Worm (Caenorhabditis elegans): ENCODE data around the gene dex-1.

The dex-1 gene

ce11 chrIII:5582766-5583165 lies 56.9 kb downstream of the dex-1 start, which contains the start of the genes F56D2.8 and uev-2:
TSS of gene F56D2.8 (minus strand) at chrIII:5582866.
TSS of gene uev-2 (plus strand) at chrIII:5583125.
- no peak for TF ChIP-seq ztf-28 (GFP tag; IDR thresholded peaks at IDR 0.05)
- no peak for TF ChIP-seq tbp1 (GFP tag; optimal IDR thresholded peaks at IDR 0.05)
- no peak for TF ChIP-seq dpff-1 (tag; optimal IDR thresholded peaks at IDR 0.05)
- TF ChIP-seq ccch-3 (GFP tag; optimal IDR thresholded peaks at IDR 0.05), result no peak
- TF ChIP-seq aptf-2 (GFP tag; conservative IDR thresholded peaks at IDR 0.05), result no peak
- TF ChIP-seq F52B5.7 (tag; optimal IDR thresholded peaks at IDR 0.05), result no peak
- no peak for TF ChIP-seq C17E4.6 (GFP tag; IDR thresholded peaks at IDR 0.05)
- TF ChIP-seq ztf-22 (GFP tag; optimal IDR thresholded peaks at IDR 0.05), result no peak
- no peak for TF ChIP-seq ceh-91 (GFP tag; IDR thresholded peaks at IDR 0.05)
- TF ChIP-seq F33H1.4 (GFP tag; IDR thresholded peaks at IDR 0.05), result no peak
- no peak for TF ChIP-seq snpc-4 (GFP tag; optimal IDR thresholded peaks at IDR 0.05)
- TF ChIP-seq snpc-4 (tag; optimal IDR thresholded peaks at IDR 0.05), result no peak
- TF ChIP-seq F55B11.4 (tag; optimal IDR thresholded peaks at IDR 0.05; ENCODE audit: borderline replicate concordance, insufficient read depth), result no peak
- TF ChIP-seq dpl-1 (GFP tag; optimal IDR thresholded peaks at IDR 0.05), result no peak
- no peak for TF ChIP-seq lsy-27 (tag; optimal IDR thresholded peaks at IDR 0.05; ENCODE audit: borderline replicate concordance, insufficient read depth)

ce11 chrIII:5584647-5585046 lies 58.7 kb downstream of the dex-1 start, which contains the start of gene F56D2.3:
TSS of gene F56D2.3 (plus strand) at chrIII:5584947.
- TF ChIP-seq nhr-90 (tag; optimal IDR thresholded peaks at IDR 0.05), result no peak
- TF ChIP-seq ceh-58 (GFP tag; IDR thresholded peaks at IDR 0.05), result 0 out of 2 replicates have a peak, but pooled peaks have one; percentile 9
- peak; percentile 35; the same call in 1 of the 2 replicates for TF ChIP-seq zfh-2 (GFP tag; conservative IDR thresholded peaks at IDR 0.05)

All from whole organism, young adult.